Worm (Caenorhabditis elegans) whole organism, L1 larva: ENCODE data around the gene E02H9.1.

ENCODE experiments used
- ceh-90 ChIP-seq: sonication (generic microtip); optimal IDR thresholded peaks from 2 replicates; lab custom pipeline; 2016; ENCODE audit warnings: missing genetic modification characterization, missing compliant biosample characterization
- egl-27 ChIP-seq, 2 experiments: fragments of 150-350 bp in 1 of 2; sonication (generic microtip); optimal IDR thresholded peaks; 3 replicates each; lab custom pipeline; 2017 to 2018; ENCODE audit warnings: missing biosample characterization in 2 of 2, missing genetic modification characterization in 2 of 2, missing genetic modification reagents in 2 of 2
- fkh-10 ChIP-seq: sonication (generic microtip); optimal IDR thresholded peaks from 2 replicates; lab custom pipeline; 2017; ENCODE audit warnings: missing biosample characterization, missing genetic modification reagents, missing genetic modification characterization
- lin-15B ChIP-seq: fragments of 150-350 bp; sonication (generic microtip); optimal IDR thresholded peaks from 3 replicates; lab custom pipeline; 2014; ENCODE audit warnings: missing biosample characterization, missing genetic modification characterization
- lsy-2 ChIP-seq, 2 experiments: fragments of 150-350 bp; optimal IDR thresholded peaks; 2 replicates each; lab custom pipeline; 2014; ENCODE audit warnings: missing biosample characterization in 2 of 2, missing genetic modification characterization in 2 of 2
- nhr-28 ChIP-seq: fragments of 150-350 bp; optimal IDR thresholded peaks from 2 replicates; lab custom pipeline; 2014; ENCODE audit warnings: missing biosample characterization, missing genetic modification characterization
- pag-3 ChIP-seq: sonication (generic microtip); optimal IDR thresholded peaks from 2 replicates; lab custom pipeline; 2017; ENCODE audit warnings: missing genetic modification characterization, mild to moderate bottlenecking, missing compliant biosample characterization, antibody characterized with exemption, borderline replicate concordance; ENCODE audit not compliant: insufficient read depth
- pax-3 ChIP-seq: fragments of 200-800 bp; sonication (Bioruptor generic); optimal IDR thresholded peaks from 2 replicates; lab custom pipeline; 2018; ENCODE audit warnings: mild to moderate bottlenecking, missing genetic modification characterization, moderate library complexity, missing compliant biosample characterization
- snpc-4 ChIP-seq: fragments of 150-350 bp; optimal IDR thresholded peaks from 2 replicates; lab custom pipeline; 2014; ENCODE audit warnings: missing biosample characterization, missing genetic modification characterization
- tbx-2 ChIP-seq: sonication (generic microtip); optimal IDR thresholded peaks from 2 replicates; lab custom pipeline; 2016; ENCODE audit warnings: missing genetic modification characterization, missing compliant biosample characterization
- ztf-11 ChIP-seq, 2 experiments: sonication (generic microtip); optimal IDR thresholded peaks; 2 replicates each; lab custom pipeline; 2016 to 2017; ENCODE audit warnings: missing genetic modification characterization in 2 of 2, missing biosample characterization in 1 of 2, missing compliant biosample characterization in 1 of 2

- TF ChIP-seq lin-15B (tag; lab: Kevin White, UChicago) (no peak), fkh-10 (no peak), tbx-2 (tag; lab: Kevin White, UChicago) (no peak), lsy-2 (tag; optimal IDR thresholded peaks at IDR 0.05; lab: Kevin White, UChicago) (no peak), ztf-11 (tag; optimal IDR thresholded peaks at IDR 0.05; lab: Kevin White, UChicago) (no peak), nhr-28 (tag; lab: Kevin White, UChicago) (no peak), ceh-90 (tag; lab: Kevin White, UChicago) (no peak), egl-27 (tag; optimal IDR thresholded peaks at IDR 0.05; lab: Kevin White, UChicago) (no peak), pag-3 (tag; lab: Kevin White, UChicago) (no peak), pax-3 (no peak), snpc-4 (tag; lab: Kevin White, UChicago) (no peak)
Observed at ce11 chrIII:2506463-2506862, 38.2 kb downstream of the E02H9.1 start.
